Fruit fly (Drosophila melanogaster) whole organism, embryonic: ENCODE data around the gene CG17230.

ENCODE experiments used
- Awh ChIP-seq: fragments of 200-800 bp; sonication (Bioruptor generic); IDR thresholded peaks from 2 replicates; pipeline ENCODE4, ENCODE4 v1.3.6; 2022; ENCODE audit warnings: missing biosample characterization, missing genetic modification characterization
- Bgb ChIP-seq: fragments of 200-800 bp; sonication (Bioruptor generic); IDR thresholded peaks from 2 replicates; pipeline ENCODE4 v1.3.6; 2022; ENCODE audit warnings: missing biosample characterization, missing genetic modification characterization; ENCODE audit not compliant: partially characterized antibody
- CG10565 ChIP-seq: fragments of 200-800 bp; sonication (Bioruptor generic); optimal IDR thresholded peaks from 3 replicates; lab custom pipeline; 2016; ENCODE audit warnings: missing biosample characterization, mild to moderate bottlenecking, missing genetic modification characterization
- CG12071 ChIP-seq: fragments of 200-800 bp; sonication (Bioruptor generic); optimal IDR thresholded peaks from 3 replicates; lab custom pipeline; 2018; ENCODE audit warnings: missing biosample characterization, mild to moderate bottlenecking, missing genetic modification characterization
- CG13123 ChIP-seq: fragments of 200-800 bp; sonication (Bioruptor generic); optimal IDR thresholded peaks from 2 replicates; lab custom pipeline; 2016; ENCODE audit warnings: missing biosample characterization, missing genetic modification characterization
- CG13424 ChIP-seq: fragments of 200-800 bp; sonication (Bioruptor generic); optimal IDR thresholded peaks from 2 replicates; lab custom pipeline; 2019; ENCODE audit warnings: missing biosample characterization, mild to moderate bottlenecking, missing genetic modification characterization, moderate library complexity
- CG15514 ChIP-seq: fragments of 200-800 bp; sonication (Bioruptor generic); optimal IDR thresholded peaks from 3 replicates; lab custom pipeline; 2017; ENCODE audit warnings: missing biosample characterization, missing genetic modification characterization, mild to moderate bottlenecking, moderate library complexity, missing genetic modification reagents
- CG18011 ChIP-seq: fragments of 200-800 bp; sonication (Bioruptor generic); optimal IDR thresholded peaks from 2 replicates; lab custom pipeline; 2017; ENCODE audit warnings: missing biosample characterization, missing genetic modification characterization, mild to moderate bottlenecking, moderate library complexity, missing genotype
- CG18262 ChIP-seq: fragments of 200-800 bp; optimal IDR thresholded peaks from 3 replicates; lab custom pipeline; 2019; ENCODE audit warnings: missing biosample characterization, mild to moderate bottlenecking, missing genetic modification characterization, moderate library complexity
- CG2712 ChIP-seq: fragments of 200-800 bp; optimal IDR thresholded peaks from 3 replicates; lab custom pipeline; 2019; ENCODE audit warnings: missing biosample characterization, mild to moderate bottlenecking, missing genetic modification characterization, moderate library complexity
- CG30403 ChIP-seq: fragments of 200-800 bp; sonication (Bioruptor generic); optimal IDR thresholded peaks from 3 replicates; lab custom pipeline; 2016; ENCODE audit warnings: missing biosample characterization, missing genetic modification characterization
- CG6272 ChIP-seq: fragments of 200-800 bp; sonication (Bioruptor generic); IDR thresholded peaks from 2 replicates; pipeline ENCODE4 v1.3.6; 2022; ENCODE audit warnings: missing biosample characterization, missing genetic modification characterization
- CG8388 ChIP-seq: fragments of 200-800 bp; sonication (Bioruptor generic); optimal IDR thresholded peaks from 2 replicates; lab custom pipeline; 2019; ENCODE audit warnings: missing biosample characterization, mild to moderate bottlenecking, missing genetic modification characterization, moderate library complexity
- CG9932 ChIP-seq: fragments of 200-800 bp; sonication (Bioruptor generic); IDR thresholded peaks from 2 replicates; pipeline ENCODE4 v1.3.6; 2022; ENCODE audit warnings: missing biosample characterization, missing genetic modification characterization
- CTCF ChIP-seq: fragments of 200-800 bp; sonication (Bioruptor generic); optimal IDR thresholded peaks from 2 replicates; lab custom pipeline; 2017; ENCODE audit warnings: missing biosample characterization, mild to moderate bottlenecking, missing genetic modification characterization, moderate library complexity
- Dfd ChIP-seq, 2 experiments: fragments of >200 bp; optimal IDR thresholded peaks; 2 replicates each; lab custom pipeline; 2017; ENCODE audit warnings: missing biosample characterization in 2 of 2, missing genetic modification characterization in 2 of 2
- Dip2 ChIP-seq: fragments of 200-800 bp; sonication (Bioruptor generic); IDR thresholded peaks from 2 replicates; pipeline ENCODE4 v1.3.6; 2022; ENCODE audit warnings: missing biosample characterization, missing genetic modification characterization
- Doc2 ChIP-seq: fragments of 200-800 bp; sonication (Bioruptor generic); IDR thresholded peaks from 2 replicates; pipeline ENCODE4 v1.3.6; 2022; ENCODE audit warnings: missing biosample characterization, missing genetic modification characterization
- Dp ChIP-seq: fragments of 200-800 bp; sonication (Bioruptor generic); optimal IDR thresholded peaks from 2 replicates; lab custom pipeline; 2018; ENCODE audit warnings: missing biosample characterization, mild to moderate bottlenecking, missing genetic modification characterization, moderate library complexity
- Gug ChIP-seq: fragments of 200-800 bp; sonication (Bioruptor generic); IDR thresholded peaks from 4 replicates; pipeline ENCODE4 v1.3.6; 2022; ENCODE audit warnings: missing biosample characterization, missing genetic modification characterization
- HLH3B ChIP-seq: fragments of 200-800 bp; sonication (Bioruptor generic); IDR thresholded peaks from 2 replicates; pipeline ENCODE4 v1.3.6; 2022; ENCODE audit warnings: missing biosample characterization, missing genetic modification characterization
- HmgZ ChIP-seq: fragments of 200-800 bp; sonication (Bioruptor generic); optimal IDR thresholded peaks from 2 replicates; lab custom pipeline; 2018; ENCODE audit warnings: missing biosample characterization, mild to moderate bottlenecking, missing genetic modification characterization
- Lhr ChIP-seq: fragments of 200-800 bp; sonication (Bioruptor generic); optimal IDR thresholded peaks from 3 replicates; lab custom pipeline; 2017; ENCODE audit warnings: mild to moderate bottlenecking, missing biosample characterization, missing genetic modification reagents, missing genetic modification characterization
- Nf-YA ChIP-seq: fragments of 200-800 bp; sonication (Bioruptor generic); IDR thresholded peaks from 2 replicates; pipeline ENCODE4 v1.3.6; 2022; ENCODE audit warnings: missing biosample characterization, missing genetic modification characterization
- Sin3A ChIP-seq: fragments of >200 bp; optimal IDR thresholded peaks from 2 replicates; lab custom pipeline; 2018
- Stat92E ChIP-seq, 3 experiments: fragments of >200 bp in 2 of 3; fragments of 200-800 bp in 1 of 3; sonication (Bioruptor generic) in 1 of 3; optimal IDR thresholded peaks; 2 replicates each; lab custom pipeline; 2017 to 2019; ENCODE audit warnings: missing biosample characterization in 3 of 3, missing genetic modification characterization in 3 of 3, mild to moderate bottlenecking in 1 of 3, moderate library complexity in 1 of 3
- amos ChIP-seq: fragments of 200-800 bp; sonication (Bioruptor generic); IDR thresholded peaks from 2 replicates; pipeline ENCODE4 v1.3.6; 2022; ENCODE audit warnings: missing biosample characterization, missing genetic modification characterization; ENCODE audit not compliant: partially characterized antibody
- crc ChIP-seq: fragments of 200-800 bp; sonication (Bioruptor generic); optimal IDR thresholded peaks from 2 replicates; lab custom pipeline; 2016; ENCODE audit warnings: missing biosample characterization, missing genetic modification characterization
- crol ChIP-seq: fragments of 200-800 bp; sonication (Bioruptor generic); IDR thresholded peaks from 2 replicates; pipeline ENCODE4 v1.3.6; 2022; ENCODE audit warnings: missing biosample characterization, missing genetic modification characterization
- emc ChIP-seq: fragments of 200-800 bp; sonication (Bioruptor generic); optimal IDR thresholded peaks from 2 replicates; lab custom pipeline; 2016; ENCODE audit warnings: missing biosample characterization, missing genetic modification characterization
- ewg ChIP-seq: fragments of 200-800 bp; sonication (Bioruptor generic); optimal IDR thresholded peaks from 3 replicates; lab custom pipeline; 2017; ENCODE audit warnings: mild to moderate bottlenecking, missing biosample characterization, missing genetic modification reagents, missing genetic modification characterization
- fu2 ChIP-seq: fragments of 200-800 bp; sonication (Bioruptor generic); optimal IDR thresholded peaks from 2 replicates; lab custom pipeline; 2016; ENCODE audit warnings: missing biosample characterization, missing genetic modification characterization
- gsb-n ChIP-seq: fragments of 200-800 bp; sonication (Bioruptor generic); optimal IDR thresholded peaks from 3 replicates; lab custom pipeline; 2018; ENCODE audit warnings: missing biosample characterization, mild to moderate bottlenecking, missing genetic modification characterization
- hbn ChIP-seq: fragments of 200-800 bp; sonication (Bioruptor generic); IDR thresholded peaks from 2 replicates; pipeline ENCODE4 v1.3.6; 2022; ENCODE audit warnings: missing biosample characterization, missing genetic modification characterization; ENCODE audit not compliant: partially characterized antibody
- lola ChIP-seq, 3 experiments: fragments of >200 bp in 2 of 3; fragments of 200-800 bp in 1 of 3; sonication (Bioruptor generic) in 1 of 3; optimal IDR thresholded peaks; 2 replicates each; lab custom pipeline; 2017 to 2019; ENCODE audit warnings: missing biosample characterization in 3 of 3, missing genetic modification characterization in 3 of 3, mild to moderate bottlenecking in 1 of 3, moderate library complexity in 1 of 3
- mam ChIP-seq: fragments of 200-800 bp; sonication (Bioruptor generic); optimal IDR thresholded peaks from 3 replicates; lab custom pipeline; 2016; ENCODE audit warnings: missing biosample characterization, missing genetic modification characterization
- mld ChIP-seq: fragments of 200-800 bp; sonication (Bioruptor generic); IDR thresholded peaks from 3 replicates; pipeline ENCODE4 v1.3.6; 2022; ENCODE audit warnings: missing biosample characterization, missing genetic modification characterization; ENCODE audit not compliant: partially characterized antibody
- prd ChIP-seq, 3 experiments: fragments of >200 bp in 2 of 3; fragments of 200-800 bp in 1 of 3; sonication (Bioruptor generic) in 1 of 3; optimal IDR thresholded peaks in 2 of 3; IDR thresholded peaks in 1 of 3; 2 replicates in 2 of 3; 3 replicates in 1 of 3; pipeline versions ENCODE4 v1.3.6 to Lab custom; 2017 to 2022; ENCODE audit warnings: missing biosample characterization in 1 of 3, missing genetic modification characterization in 1 of 3
- pum ChIP-seq: fragments of 200-800 bp; sonication (Bioruptor generic); optimal IDR thresholded peaks from 2 replicates; lab custom pipeline; 2016; ENCODE audit warnings: missing biosample characterization, missing genetic modification characterization
- sc ChIP-seq, 3 experiments: fragments of >200 bp in 2 of 3; fragments of 200-800 bp in 1 of 3; sonication (Bioruptor generic) in 1 of 3; optimal IDR thresholded peaks; 2 replicates in 2 of 3; 3 replicates in 1 of 3; lab custom pipeline; 2017; ENCODE audit warnings: mild to moderate bottlenecking in 1 of 3, missing biosample characterization in 1 of 3, missing genetic modification characterization in 1 of 3, missing genetic modification reagents in 1 of 3
- sens-2 ChIP-seq: fragments of 200-800 bp; sonication (Bioruptor generic); IDR thresholded peaks from 2 replicates; pipeline ENCODE4 v1.3.6; 2022; ENCODE audit warnings: missing biosample characterization, missing genetic modification characterization
- sob ChIP-seq: fragments of 200-800 bp; sonication (Bioruptor generic); IDR thresholded peaks from 2 replicates; pipeline ENCODE4 v1.3.6; 2022; ENCODE audit warnings: missing biosample characterization, missing genetic modification characterization
- sqz ChIP-seq: fragments of 200-800 bp; sonication (Bioruptor generic); optimal IDR thresholded peaks from 3 replicates; lab custom pipeline; 2018; ENCODE audit warnings: missing biosample characterization, mild to moderate bottlenecking, missing genetic modification characterization
- ssp ChIP-seq: fragments of 200-800 bp; sonication (Bioruptor generic); IDR thresholded peaks from 2 replicates; pipeline ENCODE4 v1.3.6; 2022; ENCODE audit warnings: missing biosample characterization, missing genetic modification characterization
- stc ChIP-seq: fragments of 200-800 bp; sonication (Bioruptor generic); IDR thresholded peaks from 2 replicates; pipeline ENCODE4 v1.3.6; 2022; ENCODE audit warnings: missing biosample characterization, missing genetic modification characterization
- unc-4 ChIP-seq: fragments of 200-800 bp; sonication (Bioruptor generic); IDR thresholded peaks from 2 replicates; pipeline ENCODE4 v1.3.6; 2022; ENCODE audit warnings: missing biosample characterization, missing genetic modification characterization; ENCODE audit not compliant: partially characterized antibody
- vfl ChIP-seq: fragments of 200-800 bp; sonication (Bioruptor generic); optimal IDR thresholded peaks from 2 replicates; lab custom pipeline; 2016; ENCODE audit warnings: missing biosample characterization, missing genetic modification characterization
- zen2 ChIP-seq: fragments of 200-800 bp; sonication (Bioruptor generic); IDR thresholded peaks from 3 replicates; pipeline ENCODE4 v1.3.6; 2022; ENCODE audit warnings: missing biosample characterization, missing genetic modification characterization; ENCODE audit not compliant: partially characterized antibody

The CG17230 gene

dm6 chr3R:11435537-11436234 is 1.9 kb upstream of the CG17230 start, which contains the start of the genes Exd2 and CG5281 (continued):
- peak; percentile 26 for TF ChIP-seq CG12071 (GFP tag; lab: Kevin White, UChicago)
- 0 out of 2 replicates have a peak, but pooled peaks have one; percentile 17 for TF ChIP-seq stc (GFP tag; lab: Robert Waterston, UW)
- peak; percentile 34; the same call in 1 of the 2 replicates for TF ChIP-seq Awh (GFP tag; lab: Robert Waterston, UW)
- no peak for TF ChIP-seq unc-4 (GFP tag; lab: Robert Waterston, UW)
- no peak for TF ChIP-seq sc (optimal IDR thresholded peaks at IDR 0.05; lab: Kevin White, UChicago)
- TF ChIP-seq sc (GFP tag; optimal IDR thresholded peaks at IDR 0.05; lab: Kevin White, UChicago): no peak
- peak; percentile 34; the same call in 1 of the 2 replicates for TF ChIP-seq amos (GFP tag; lab: Robert Waterston, UW)
- peak; percentile 53 for TF ChIP-seq CG13123 (GFP tag; lab: Kevin White, UChicago)
- TF ChIP-seq Bgb (GFP tag; lab: Robert Waterston, UW): 0 out of 2 replicates have a peak, but pooled peaks have one; percentile 9
- TF ChIP-seq CG8388 (GFP tag; lab: Kevin White, UChicago): peak; percentile 39
- peak; percentile 74 for TF ChIP-seq CG15514 (GFP tag; lab: Kevin White, UChicago)
- no peak for TF ChIP-seq CG6272 (GFP tag; lab: Robert Waterston, UW)
- TF ChIP-seq CTCF (GFP tag; lab: Kevin White, UChicago): peak; percentile 13
- TF ChIP-seq lola (GFP tag; optimal IDR thresholded peaks at IDR 0.05; lab: Kevin White, UChicago): peak in 1 of 3 experiments; percentile 46
- TF ChIP-seq Gug: no peak
- no peak for TF ChIP-seq gsb-n
- peak; percentile 56 for TF ChIP-seq CG9932 (GFP tag; lab: Robert Waterston, UW)
- peak; percentile 24; the same call in 1 of the 2 replicates for TF ChIP-seq HLH3B
- TF ChIP-seq pum (GFP tag; lab: Kevin White, UChicago): peak; percentile 49
- no peak for TF ChIP-seq crc (GFP tag; lab: Kevin White, UChicago)
- TF ChIP-seq sob (GFP tag; lab: Robert Waterston, UW): peak; percentile 43; the same call in 1 of the 2 replicates
- TF ChIP-seq CG18011 (GFP tag; lab: Kevin White, UChicago): peak; percentile 43
- peak; percentile 41 for TF ChIP-seq vfl (GFP tag; lab: Kevin White, UChicago)
- peak; percentile 1 for TF ChIP-seq fu2 (GFP tag; lab: Kevin White, UChicago)
- no peak for TF ChIP-seq CG18262 (tag; lab: Kevin White, UChicago)
- peak; percentile 47 for TF ChIP-seq CG2712
- TF ChIP-seq Dfd (GFP tag; optimal IDR thresholded peaks at IDR 0.05; lab: Kevin White, UChicago): no peak
- 0 out of 2 replicates have a peak, but pooled peaks have one; percentile 27 for TF ChIP-seq Nf-YA
- TF ChIP-seq hbn (GFP tag; lab: Robert Waterston, UW): no peak
- TF ChIP-seq Stat92E (GFP tag; optimal IDR thresholded peaks at IDR 0.05; lab: Kevin White, UChicago): no peak
- TF ChIP-seq crol (GFP tag; lab: Robert Waterston, UW): no peak
- no peak for TF ChIP-seq prd (optimal IDR thresholded peaks at IDR 0.05; lab: Kevin White, UChicago)
- 0 out of 3 replicates have a peak, but pooled peaks have one; percentile 22 for TF ChIP-seq prd (GFP tag; IDR thresholded peaks at IDR 0.05; lab: Robert Waterston, UW)
- TF ChIP-seq sens-2: no peak
- TF ChIP-seq Dip2 (GFP tag; lab: Robert Waterston, UW): no peak
- TF ChIP-seq ssp (GFP tag; lab: Robert Waterston, UW): no peak
- no peak for TF ChIP-seq sqz (GFP tag; lab: Kevin White, UChicago)
- TF ChIP-seq mam (GFP tag; lab: Kevin White, UChicago): peak; percentile 44
- peak; percentile 86 for TF ChIP-seq Sin3A (lab: Kevin White, UChicago)
- TF ChIP-seq Dp: peak; percentile 29
- TF ChIP-seq CG10565 (GFP tag; lab: Kevin White, UChicago): no peak
- TF ChIP-seq mld (GFP tag; lab: Robert Waterston, UW): 0 out of 3 replicates have a peak, but pooled peaks have one; percentile 14
- peak; percentile 51 for TF ChIP-seq HmgZ (tag; lab: Kevin White, UChicago)
- TF ChIP-seq CG13424: peak; percentile 66
- TF ChIP-seq Lhr (GFP tag; lab: Kevin White, UChicago): peak; percentile 64
- TF ChIP-seq CG30403 (GFP tag; lab: Kevin White, UChicago): peak; percentile 68
- peak; percentile 44 for TF ChIP-seq ewg
- no peak for TF ChIP-seq zen2
- TF ChIP-seq Doc2 (GFP tag; lab: Robert Waterston, UW): no peak
- TF ChIP-seq emc: no peak
